Fruit fly (Drosophila melanogaster) whole organism, prepupa: Measurements from ENCODE around the gene CG13998.

Experiments used
- Blimp-1 ChIP-seq: fragments of 200-800 bp; sonication (Bioruptor generic); optimal IDR thresholded peaks from 3 replicates; lab custom pipeline; 2017; ENCODE audit warnings: missing biosample characterization, missing genetic modification characterization, mild to moderate bottlenecking, moderate library complexity, missing genetic modification reagents
- CG11762 ChIP-seq: fragments of 200-800 bp; sonication (Bioruptor generic); optimal IDR thresholded peaks from 3 replicates; lab custom pipeline; 2016; ENCODE audit warnings: missing biosample characterization, missing genetic modification characterization; ENCODE audit not compliant: insufficient read depth
- CG15336 ChIP-seq: fragments of 200-800 bp; sonication (Bioruptor generic); IDR thresholded peaks from 2 replicates; pipeline ENCODE4 v1.3.6; 2022; ENCODE audit warnings: missing biosample characterization, missing genetic modification characterization
- CG1621 ChIP-seq: fragments of 200-800 bp; sonication (Bioruptor generic); optimal IDR thresholded peaks from 3 replicates; lab custom pipeline; 2018; ENCODE audit warnings: missing biosample characterization, mild to moderate bottlenecking, missing genetic modification characterization
- CG16779 ChIP-seq: fragments of 200-800 bp; sonication (Bioruptor generic); optimal IDR thresholded peaks from 3 replicates; lab custom pipeline; 2017; ENCODE audit warnings: missing biosample characterization, mild to moderate bottlenecking, missing genetic modification characterization
- CG3032 ChIP-seq: fragments of 200-800 bp; optimal IDR thresholded peaks from 2 replicates; lab custom pipeline; 2019; ENCODE audit warnings: missing biosample characterization, mild to moderate bottlenecking, missing genetic modification characterization, moderate library complexity
- CG31627 ChIP-seq: fragments of 200-800 bp; sonication (Bioruptor generic); optimal IDR thresholded peaks from 3 replicates; lab custom pipeline; 2016; ENCODE audit warnings: missing biosample characterization, missing genetic modification characterization
- CG32006 ChIP-seq: fragments of 200-800 bp; sonication (Bioruptor generic); optimal IDR thresholded peaks from 3 replicates; lab custom pipeline; 2017; ENCODE audit warnings: missing biosample characterization, mild to moderate bottlenecking, missing genetic modification characterization
- CG34406 ChIP-seq: fragments of 200-800 bp; sonication (Bioruptor generic); optimal IDR thresholded peaks from 3 replicates; lab custom pipeline; 2016; ENCODE audit warnings: missing biosample characterization, missing genetic modification characterization
- CG6276 ChIP-seq: fragments of 200-800 bp; sonication (Bioruptor generic); optimal IDR thresholded peaks from 2 replicates; lab custom pipeline; 2017; ENCODE audit warnings: missing biosample characterization, mild to moderate bottlenecking, missing genetic modification characterization
- CG6854 ChIP-seq: fragments of 200-800 bp; sonication (Bioruptor generic); optimal IDR thresholded peaks from 2 replicates; lab custom pipeline; 2017; ENCODE audit warnings: missing biosample characterization, mild to moderate bottlenecking, missing genetic modification characterization
- CG7368 ChIP-seq: fragments of 200-800 bp; sonication (Bioruptor generic); optimal IDR thresholded peaks from 3 replicates; lab custom pipeline; 2016; ENCODE audit warnings: missing biosample characterization, missing genetic modification characterization
- CG8119 ChIP-seq: fragments of 200-800 bp; sonication (Bioruptor generic); IDR thresholded peaks from 3 replicates; pipeline ENCODE4 v1.3.6; 2022; ENCODE audit warnings: missing biosample characterization, missing genetic modification characterization
- CG8319 ChIP-seq: fragments of 200-800 bp; sonication (Bioruptor generic); optimal IDR thresholded peaks from 3 replicates; lab custom pipeline; 2016; ENCODE audit warnings: missing biosample characterization, missing genetic modification characterization
- CG8632 ChIP-seq: fragments of 200-800 bp; sonication (Bioruptor generic); optimal IDR thresholded peaks from 3 replicates; lab custom pipeline; 2016; ENCODE audit warnings: missing biosample characterization, missing genetic modification characterization
- CG9139 ChIP-seq: fragments of 200-800 bp; sonication (Bioruptor generic); optimal IDR thresholded peaks from 3 replicates; lab custom pipeline; 2017; ENCODE audit warnings: missing biosample characterization, mild to moderate bottlenecking, missing genetic modification characterization
- Eip75B ChIP-seq: fragments of 200-800 bp; sonication (Bioruptor generic); optimal IDR thresholded peaks from 3 replicates; lab custom pipeline; 2016; ENCODE audit warnings: missing biosample characterization, missing genetic modification characterization
- Eip78C ChIP-seq: fragments of 200-800 bp; sonication (Bioruptor generic); peaks from one replicate; lab custom pipeline; 2016; ENCODE audit warnings: missing biosample characterization, missing genetic modification characterization
- Eip93F ChIP-seq: fragments of 200-800 bp; sonication (Bioruptor generic); optimal IDR thresholded peaks from 2 replicates; lab custom pipeline; 2016; ENCODE audit warnings: missing biosample characterization, mild to moderate bottlenecking, missing genetic modification characterization
- Ets21C ChIP-seq: fragments of 200-800 bp; sonication (Bioruptor generic); optimal IDR thresholded peaks from 3 replicates; lab custom pipeline; 2016; ENCODE audit warnings: missing biosample characterization, missing genetic modification characterization
- Gug ChIP-seq: fragments of 200-800 bp; sonication (Bioruptor generic); IDR thresholded peaks from 2 replicates; pipeline ENCODE4 v1.3.6; 2022; ENCODE audit warnings: missing biosample characterization, missing genetic modification characterization
- Hr39 ChIP-seq: fragments of 200-800 bp; sonication (Bioruptor generic); optimal IDR thresholded peaks from 2 replicates; lab custom pipeline; 2016; ENCODE audit warnings: missing biosample characterization, missing genetic modification characterization
- Met ChIP-seq: fragments of 200-800 bp; sonication (Bioruptor generic); optimal IDR thresholded peaks from 3 replicates; lab custom pipeline; 2016; ENCODE audit warnings: missing biosample characterization, missing genetic modification characterization
- OdsH ChIP-seq: fragments of 200-800 bp; sonication (Bioruptor generic); optimal IDR thresholded peaks from 3 replicates; lab custom pipeline; 2016; ENCODE audit warnings: missing biosample characterization, missing genetic modification characterization
- Smox ChIP-seq: fragments of 200-800 bp; sonication (Bioruptor generic); optimal IDR thresholded peaks from 3 replicates; lab custom pipeline; 2016; ENCODE audit warnings: missing biosample characterization, missing genetic modification characterization
- Sox102F ChIP-seq: fragments of 200-800 bp; sonication (Bioruptor generic); optimal IDR thresholded peaks from 2 replicates; lab custom pipeline; 2016; ENCODE audit warnings: missing biosample characterization, mild to moderate bottlenecking, missing genetic modification characterization
- Sox14 ChIP-seq: fragments of 200-800 bp; sonication (Bioruptor generic); optimal IDR thresholded peaks from 3 replicates; lab custom pipeline; 2016; ENCODE audit warnings: missing biosample characterization, missing genetic modification characterization
- achi ChIP-seq: fragments of 200-800 bp; sonication (Bioruptor generic); optimal IDR thresholded peaks from 3 replicates; lab custom pipeline; 2016; ENCODE audit warnings: missing biosample characterization, missing genetic modification characterization
- acj6 ChIP-seq: fragments of 200-800 bp; sonication (Bioruptor generic); optimal IDR thresholded peaks from 3 replicates; lab custom pipeline; 2016; ENCODE audit warnings: missing biosample characterization, missing genetic modification characterization
- cyc ChIP-seq: fragments of 200-800 bp; sonication (Bioruptor generic); optimal IDR thresholded peaks from 3 replicates; lab custom pipeline; 2016; ENCODE audit warnings: missing biosample characterization, missing genetic modification characterization
- esn ChIP-seq: fragments of 200-800 bp; sonication (Bioruptor generic); optimal IDR thresholded peaks from 2 replicates; lab custom pipeline; 2016; ENCODE audit warnings: missing biosample characterization, mild to moderate bottlenecking, missing genetic modification characterization, moderate library complexity
- fkh ChIP-seq: fragments of 200-800 bp; sonication (Bioruptor generic); optimal IDR thresholded peaks from 3 replicates; lab custom pipeline; 2017; ENCODE audit warnings: missing biosample characterization, mild to moderate bottlenecking, missing genetic modification characterization, moderate library complexity
- lz ChIP-seq: fragments of 200-800 bp; sonication (Bioruptor generic); optimal IDR thresholded peaks from 3 replicates; lab custom pipeline; 2016; ENCODE audit warnings: missing biosample characterization, missing genetic modification characterization
- net ChIP-seq: fragments of 200-800 bp; sonication (Bioruptor generic); optimal IDR thresholded peaks from 3 replicates; lab custom pipeline; 2016; ENCODE audit warnings: missing biosample characterization, missing genetic modification characterization
- salr ChIP-seq, 2 experiments: fragments of 200-800 bp; sonication (Bioruptor generic); optimal IDR thresholded peaks; 3 replicates each; lab custom pipeline; 2016 to 2018; ENCODE audit warnings: missing biosample characterization in 2 of 2, missing genetic modification characterization in 2 of 2, mild to moderate bottlenecking in 1 of 2
- spab ChIP-seq: fragments of 200-800 bp; sonication (Bioruptor generic); optimal IDR thresholded peaks from 2 replicates; lab custom pipeline; 2017; ENCODE audit warnings: missing biosample characterization, mild to moderate bottlenecking, missing genetic modification characterization, missing genetic modification reagents
- svp ChIP-seq: fragments of 200-800 bp; sonication (Bioruptor generic); peaks from one replicate; lab custom pipeline; 2016; ENCODE audit warnings: missing biosample characterization, missing genetic modification characterization
- topi ChIP-seq: fragments of 200-800 bp; sonication (Bioruptor generic); optimal IDR thresholded peaks from 3 replicates; lab custom pipeline; 2016; ENCODE audit warnings: missing biosample characterization, missing genetic modification characterization
- vri ChIP-seq: fragments of 200-800 bp; sonication (Bioruptor generic); optimal IDR thresholded peaks from 3 replicates; lab custom pipeline; 2016; ENCODE audit warnings: missing biosample characterization, mild to moderate bottlenecking, missing genetic modification characterization

CG13998 gene

dm6 chr2L:5925637-5926036, 31.0 kb downstream of the CG13998 start, which contains the start of gene dsf:
Gene dsf (plus strand): TSS chr2L:5925937.
- TF ChIP-seq Sox102F (GFP tag; lab: Kevin White, UChicago) (no peak), fkh (GFP tag; lab: Kevin White, UChicago) (no peak), Gug (GFP tag; lab: Robert Waterston, UW) (no peak), OdsH (no peak), CG8632 (GFP tag; lab: Kevin White, UChicago) (no peak)

dm6 chr2L:5925164-5925563, 31.5 kb downstream of the CG13998 start:
- TF ChIP-seq CG8119 (GFP tag; lab: Robert Waterston, UW): no peak
- TF ChIP-seq CG8319 (GFP tag; lab: Kevin White, UChicago): no peak
- no peak for TF ChIP-seq topi (GFP tag; lab: Kevin White, UChicago)
- TF ChIP-seq CG8632 (GFP tag; lab: Kevin White, UChicago): no peak
- TF ChIP-seq Hr39 (GFP tag; lab: Kevin White, UChicago): no peak
- TF ChIP-seq CG7368 (GFP tag; lab: Kevin White, UChicago): peak; percentile 6

dm6 chr2L:5923603-5924138, 32.9 kb downstream of the CG13998 start, which contains the start of gene CG9016:
Gene CG9016 (minus strand): TSS chr2L:5923653.
- TF ChIP-seq acj6 (GFP tag; lab: Kevin White, UChicago): no peak
- TF ChIP-seq Sox14 (GFP tag; lab: Kevin White, UChicago): no peak
- peak; percentile 6 for TF ChIP-seq svp (GFP tag; lab: Kevin White, UChicago)
- TF ChIP-seq cyc (GFP tag; lab: Kevin White, UChicago): no peak
- no peak for TF ChIP-seq Smox (GFP tag; lab: Kevin White, UChicago)
- peak; percentile 52 for TF ChIP-seq CG7368 (GFP tag; lab: Kevin White, UChicago)
- TF ChIP-seq Ets21C (GFP tag; lab: Kevin White, UChicago): no peak
- no peak for TF ChIP-seq spab (GFP tag; lab: Kevin White, UChicago)
- TF ChIP-seq Blimp-1 (GFP tag; lab: Kevin White, UChicago): no peak

dm6 chr2L:5910189-5910588, 46.4 kb downstream of the CG13998 start, which contains the start of gene CG14000:
Gene CG14000 (minus strand): TSS chr2L:5910289.
- TF ChIP-seq CG6854 (no peak), Eip93F (GFP tag; lab: Kevin White, UChicago) (no peak), net (GFP tag; lab: Kevin White, UChicago) (no peak), CG32006 (GFP tag; lab: Kevin White, UChicago) (no peak)

- peak; percentile 77 for TF ChIP-seq svp (GFP tag; lab: Kevin White, UChicago)
- TF ChIP-seq CG8319 (GFP tag; lab: Kevin White, UChicago): no peak
- TF ChIP-seq fkh (GFP tag; lab: Kevin White, UChicago): peak; percentile 100
- peak; percentile 78 for TF ChIP-seq CG6276 (GFP tag; lab: Kevin White, UChicago)
- TF ChIP-seq CG11762: no peak
- no peak for TF ChIP-seq CG3032 (tag; lab: Kevin White, UChicago)
- TF ChIP-seq salr (GFP tag; optimal IDR thresholded peaks at IDR 0.05; lab: Kevin White, UChicago): peak in 1 of 2 experiments; percentile 26
- TF ChIP-seq vri (GFP tag; lab: Kevin White, UChicago): peak; percentile 73
- no peak for TF ChIP-seq CG9139 (GFP tag; lab: Kevin White, UChicago)
- TF ChIP-seq Eip75B (GFP tag; lab: Kevin White, UChicago): peak; percentile 12
- 0 out of 3 replicates have a peak, but pooled peaks have one; percentile 42 for TF ChIP-seq CG8119 (GFP tag; lab: Robert Waterston, UW)
- TF ChIP-seq Eip78C (GFP tag; lab: Kevin White, UChicago): no peak
- TF ChIP-seq CG1621 (tag; lab: Kevin White, UChicago): no peak
- 0 out of 2 replicates have a peak, but pooled peaks have one; percentile 22 for TF ChIP-seq CG15336 (GFP tag; lab: Robert Waterston, UW)
- TF ChIP-seq lz: peak; percentile 25
- peak; percentile 7 for TF ChIP-seq achi (GFP tag; lab: Kevin White, UChicago)
- peak; percentile 5 for TF ChIP-seq esn (GFP tag; lab: Kevin White, UChicago)
- peak; percentile 17 for TF ChIP-seq CG34406 (GFP tag; lab: Kevin White, UChicago)
- peak; percentile 24 for TF ChIP-seq topi (GFP tag; lab: Kevin White, UChicago)
- TF ChIP-seq Met (GFP tag; lab: Kevin White, UChicago): no peak
- peak; percentile 11 for TF ChIP-seq CG16779 (tag; lab: Kevin White, UChicago)
- peak; percentile 62 for TF ChIP-seq CG31627
- TF ChIP-seq Sox14 (GFP tag; lab: Kevin White, UChicago): peak; percentile 41
- peak; percentile 3 for TF ChIP-seq cyc (GFP tag; lab: Kevin White, UChicago)
These were observed 49.4 kb downstream of the CG13998 start, which contains the start of gene bchs for dm6 chr2L:5906893-5907850. Gene bchs (plus strand): TSS chr2L:5907169.
